Fruit fly (Drosophila melanogaster) whole organism, embryonic: Measurements from ENCODE around the gene CG4293.

Source experiments
- Atf3 ChIP-seq: fragments of 200-800 bp; sonication (Bioruptor generic); optimal IDR thresholded peaks from 3 replicates; lab custom pipeline; 2016; ENCODE audit warnings: missing biosample characterization, missing genetic modification characterization
- CG1024 ChIP-seq: fragments of 200-800 bp; sonication (Bioruptor generic); IDR thresholded peaks from 2 replicates; pipeline ENCODE4 v1.3.6; 2022; ENCODE audit warnings: missing biosample characterization, missing genetic modification characterization
- CG10462 ChIP-seq: fragments of 200-800 bp; sonication (Bioruptor generic); optimal IDR thresholded peaks from 2 replicates; lab custom pipeline; 2016; ENCODE audit warnings: missing biosample characterization, missing genetic modification characterization
- CG10565 ChIP-seq: fragments of 200-800 bp; sonication (Bioruptor generic); optimal IDR thresholded peaks from 3 replicates; lab custom pipeline; 2016; ENCODE audit warnings: missing biosample characterization, mild to moderate bottlenecking, missing genetic modification characterization
- CG10959 ChIP-seq: fragments of 200-800 bp; sonication (Bioruptor generic); IDR thresholded peaks from 2 replicates; pipeline ENCODE4 v1.3.6; 2022; ENCODE audit warnings: missing biosample characterization, missing genetic modification characterization
- CG11695 ChIP-seq: fragments of 200-800 bp; sonication (Bioruptor generic); IDR thresholded peaks from 3 replicates; pipeline ENCODE4 v1.3.6; 2022; ENCODE audit warnings: missing biosample characterization, missing genetic modification characterization
- CG11696 ChIP-seq: fragments of 200-800 bp; sonication (Bioruptor generic); IDR thresholded peaks from 2 replicates; pipeline ENCODE4 v1.3.6; 2022; ENCODE audit warnings: missing biosample characterization, missing genetic modification characterization
- CG12744 ChIP-seq: fragments of 200-800 bp; sonication (Bioruptor generic); optimal IDR thresholded peaks from 2 replicates; lab custom pipeline; 2016; ENCODE audit warnings: missing biosample characterization, missing genetic modification characterization
- CG13123 ChIP-seq: fragments of 200-800 bp; sonication (Bioruptor generic); optimal IDR thresholded peaks from 2 replicates; lab custom pipeline; 2016; ENCODE audit warnings: missing biosample characterization, missing genetic modification characterization
- CG14710 ChIP-seq: fragments of 200-800 bp; sonication (Bioruptor generic); optimal IDR thresholded peaks from 3 replicates; lab custom pipeline; 2019; ENCODE audit warnings: missing biosample characterization, mild to moderate bottlenecking, missing genetic modification characterization, moderate library complexity
- CG15269 ChIP-seq: fragments of 200-800 bp; sonication (Bioruptor generic); optimal IDR thresholded peaks from 2 replicates; lab custom pipeline; 2018; ENCODE audit warnings: missing biosample characterization, mild to moderate bottlenecking, missing genetic modification characterization, moderate library complexity
- CG17568 ChIP-seq: fragments of 200-800 bp; sonication (Bioruptor generic); optimal IDR thresholded peaks from 2 replicates; lab custom pipeline; 2018; ENCODE audit warnings: missing biosample characterization, mild to moderate bottlenecking, missing genetic modification characterization, moderate library complexity
- CG17829 ChIP-seq: fragments of 200-800 bp; optimal IDR thresholded peaks from 2 replicates; lab custom pipeline; 2019; ENCODE audit warnings: missing biosample characterization, mild to moderate bottlenecking, missing genetic modification characterization, moderate library complexity
- CG3726 ChIP-seq: fragments of 200-800 bp; sonication (Bioruptor generic); IDR thresholded peaks from 3 replicates; pipeline ENCODE4, ENCODE4 v1.3.6; 2022; ENCODE audit warnings: missing biosample characterization, missing genetic modification characterization
- CG3995 ChIP-seq: fragments of 200-800 bp; sonication (Bioruptor generic); optimal IDR thresholded peaks from 3 replicates; lab custom pipeline; 2016; ENCODE audit warnings: missing biosample characterization, missing genetic modification characterization
- CG4707 ChIP-seq: fragments of 200-800 bp; sonication (Bioruptor generic); optimal IDR thresholded peaks from 2 replicates; lab custom pipeline; 2018; ENCODE audit warnings: missing biosample characterization, mild to moderate bottlenecking, missing genetic modification characterization, moderate library complexity
- CG4820 ChIP-seq: fragments of 200-800 bp; sonication (Bioruptor generic); optimal IDR thresholded peaks from 3 replicates; lab custom pipeline; 2016; ENCODE audit warnings: missing biosample characterization, missing genetic modification characterization
- CG7357 ChIP-seq: fragments of 200-800 bp; sonication (Bioruptor generic); IDR thresholded peaks from 3 replicates; pipeline ENCODE4 v1.3.6; 2022; ENCODE audit warnings: missing biosample characterization, missing genetic modification characterization
- CG7372 ChIP-seq: fragments of 200-800 bp; sonication (Bioruptor generic); IDR thresholded peaks from 2 replicates; pipeline ENCODE4 v1.3.6; 2022; ENCODE audit warnings: missing biosample characterization, missing genetic modification characterization
- CG8290 ChIP-seq, 3 experiments: fragments of 200-800 bp; sonication (Bioruptor generic); optimal IDR thresholded peaks; 2 replicates each; lab custom pipeline; 2016 to 2019; ENCODE audit warnings: missing biosample characterization in 3 of 3, missing genetic modification characterization in 3 of 3, mild to moderate bottlenecking in 2 of 3, moderate library complexity in 1 of 3
- CG8359 ChIP-seq: fragments of 200-800 bp; sonication (Bioruptor generic); optimal IDR thresholded peaks from 2 replicates; lab custom pipeline; 2017; ENCODE audit warnings: missing biosample characterization, mild to moderate bottlenecking, missing genetic modification characterization, borderline replicate concordance
- CG9797 ChIP-seq: fragments of 200-800 bp; sonication (Bioruptor generic); optimal IDR thresholded peaks from 3 replicates; lab custom pipeline; 2018; ENCODE audit warnings: missing biosample characterization, mild to moderate bottlenecking, missing genetic modification characterization
- CG9876 ChIP-seq: fragments of 200-800 bp; sonication (Bioruptor generic); optimal IDR thresholded peaks from 2 replicates; lab custom pipeline; 2016; ENCODE audit warnings: missing biosample characterization, missing genetic modification characterization
- Dbx ChIP-seq: fragments of 200-800 bp; sonication (Bioruptor generic); IDR thresholded peaks from 3 replicates; pipeline ENCODE4 v1.3.6; 2022; ENCODE audit warnings: missing biosample characterization, missing genetic modification characterization
- Dip2 ChIP-seq: fragments of 200-800 bp; sonication (Bioruptor generic); IDR thresholded peaks from 2 replicates; pipeline ENCODE4 v1.3.6; 2022; ENCODE audit warnings: missing biosample characterization, missing genetic modification characterization
- Drgx ChIP-seq: fragments of 200-800 bp; sonication (Bioruptor generic); IDR thresholded peaks from 2 replicates; pipeline ENCODE4 v1.3.6; 2022; ENCODE audit warnings: missing biosample characterization, missing genetic modification characterization
- GATAe ChIP-seq: fragments of 200-800 bp; sonication (Bioruptor generic); conservative IDR thresholded peaks from 2 replicates; pipeline ENCODE4 v1.3.6; 2022; ENCODE audit warnings: missing biosample characterization, missing genetic modification characterization
- Gug ChIP-seq: fragments of 200-800 bp; sonication (Bioruptor generic); IDR thresholded peaks from 4 replicates; pipeline ENCODE4 v1.3.6; 2022; ENCODE audit warnings: missing biosample characterization, missing genetic modification characterization
- H2.0 ChIP-seq: fragments of 200-800 bp; sonication (Bioruptor generic); IDR thresholded peaks from 2 replicates; pipeline ENCODE4 v1.3.6; 2022; ENCODE audit warnings: missing biosample characterization, missing genetic modification characterization
- HmgZ ChIP-seq: fragments of 200-800 bp; sonication (Bioruptor generic); optimal IDR thresholded peaks from 2 replicates; lab custom pipeline; 2018; ENCODE audit warnings: missing biosample characterization, mild to moderate bottlenecking, missing genetic modification characterization
- Hr3 ChIP-seq: fragments of 200-800 bp; sonication (Bioruptor generic); optimal IDR thresholded peaks from 3 replicates; lab custom pipeline; 2016; ENCODE audit warnings: missing biosample characterization, missing genetic modification characterization
- Side ChIP-seq: fragments of 200-800 bp; sonication (Bioruptor generic); optimal IDR thresholded peaks from 2 replicates; lab custom pipeline; 2016; ENCODE audit warnings: missing biosample characterization, missing genetic modification characterization
- Sox102F ChIP-seq: fragments of 200-800 bp; sonication (Bioruptor generic); optimal IDR thresholded peaks from 2 replicates; lab custom pipeline; 2018; ENCODE audit warnings: missing biosample characterization, mild to moderate bottlenecking, missing genetic modification characterization, moderate library complexity
- Sry-β ChIP-seq: fragments of 200-800 bp; sonication (Bioruptor generic); optimal IDR thresholded peaks from 2 replicates; lab custom pipeline; 2018; ENCODE audit warnings: missing biosample characterization, mild to moderate bottlenecking, missing genetic modification characterization, moderate library complexity
- Xbp1 ChIP-seq: fragments of 200-800 bp; sonication (Bioruptor generic); optimal IDR thresholded peaks from 3 replicates; lab custom pipeline; 2016; ENCODE audit warnings: missing biosample characterization, mild to moderate bottlenecking, missing genetic modification characterization
- ac ChIP-seq: fragments of 200-800 bp; sonication (Bioruptor generic); optimal IDR thresholded peaks from 3 replicates; lab custom pipeline; 2017; ENCODE audit warnings: missing biosample characterization, mild to moderate bottlenecking, missing genetic modification characterization
- cad ChIP-seq: fragments of >200 bp; optimal IDR thresholded peaks from 2 replicates; lab custom pipeline; 2017; ENCODE audit warnings: missing biosample characterization, missing genetic modification characterization
- crp ChIP-seq, 2 experiments: fragments of 200-800 bp; sonication (Bioruptor generic); optimal IDR thresholded peaks; 2 replicates in 1 of 2; 3 replicates in 1 of 2; lab custom pipeline; 2017; ENCODE audit warnings: missing biosample characterization in 2 of 2, missing genetic modification characterization in 2 of 2, mild to moderate bottlenecking in 1 of 2, moderate library complexity in 1 of 2
- emc ChIP-seq: fragments of 200-800 bp; sonication (Bioruptor generic); optimal IDR thresholded peaks from 2 replicates; lab custom pipeline; 2016; ENCODE audit warnings: missing biosample characterization, missing genetic modification characterization
- ind ChIP-seq: fragments of 200-800 bp; sonication (Bioruptor generic); optimal IDR thresholded peaks from 3 replicates; lab custom pipeline; 2016; ENCODE audit warnings: missing biosample characterization, missing genetic modification characterization
- lola ChIP-seq, 3 experiments: fragments of >200 bp in 2 of 3; fragments of 200-800 bp in 1 of 3; sonication (Bioruptor generic) in 1 of 3; optimal IDR thresholded peaks; 2 replicates each; lab custom pipeline; 2017 to 2019; ENCODE audit warnings: missing biosample characterization in 3 of 3, missing genetic modification characterization in 3 of 3, mild to moderate bottlenecking in 1 of 3, moderate library complexity in 1 of 3
- phol ChIP-seq: fragments of 200-800 bp; sonication (Bioruptor generic); optimal IDR thresholded peaks from 3 replicates; lab custom pipeline; 2018; ENCODE audit warnings: missing biosample characterization, mild to moderate bottlenecking, missing genetic modification characterization, moderate library complexity
- prd ChIP-seq, 3 experiments: fragments of >200 bp in 2 of 3; fragments of 200-800 bp in 1 of 3; sonication (Bioruptor generic) in 1 of 3; optimal IDR thresholded peaks in 2 of 3; IDR thresholded peaks in 1 of 3; 2 replicates in 2 of 3; 3 replicates in 1 of 3; pipeline versions ENCODE4 v1.3.6 to Lab custom; 2017 to 2022; ENCODE audit warnings: missing biosample characterization in 1 of 3, missing genetic modification characterization in 1 of 3
- psq ChIP-seq: fragments of 200-800 bp; sonication (Bioruptor generic); optimal IDR thresholded peaks from 2 replicates; lab custom pipeline; 2017; ENCODE audit warnings: missing biosample characterization, missing genetic modification characterization
- slp2 ChIP-seq: fragments of 200-800 bp; sonication (Bioruptor generic); optimal IDR thresholded peaks from 2 replicates; lab custom pipeline; 2016; ENCODE audit warnings: missing biosample characterization, missing genetic modification characterization
- tgo ChIP-seq: fragments of 200-800 bp; sonication (Bioruptor generic); IDR thresholded peaks from 3 replicates; pipeline ENCODE4 v1.3.6; 2022; ENCODE audit warnings: missing biosample characterization, missing genetic modification characterization
- tx ChIP-seq: fragments of 200-800 bp; sonication (Bioruptor generic); optimal IDR thresholded peaks from 2 replicates; lab custom pipeline; 2016; ENCODE audit warnings: missing biosample characterization, missing genetic modification characterization
- vfl ChIP-seq: fragments of 200-800 bp; sonication (Bioruptor generic); optimal IDR thresholded peaks from 2 replicates; lab custom pipeline; 2016; ENCODE audit warnings: missing biosample characterization, missing genetic modification characterization
- vvl ChIP-seq: fragments of 200-800 bp; sonication (Bioruptor generic); IDR thresholded peaks from 2 replicates; pipeline ENCODE4 v1.3.6; 2022; ENCODE audit warnings: missing biosample characterization, missing genetic modification characterization
- yki ChIP-seq: fragments of >200 bp; optimal IDR thresholded peaks from 3 replicates; lab custom pipeline; 2018

CG4293 gene

dm6 chrX:526479-527071 is 3.5 kb downstream of the CG4293 start (continued):
- TF ChIP-seq lola (GFP tag; optimal IDR thresholded peaks at IDR 0.05; lab: Kevin White, UChicago) (peak in 1 of 3 experiments; percentile 85), CG10959 (GFP tag; lab: Robert Waterston, UW) (peak; percentile 91), yki (lab: Kevin White, UChicago) (no peak), CG1024 (0 out of 2 replicates have a peak, but pooled peaks have one; percentile 29), vvl (GFP tag; lab: Robert Waterston, UW) (peak; percentile 28; the same call in 1 of the 2 replicates), Xbp1 (GFP tag; lab: Kevin White, UChicago) (peak; percentile 46), Dip2 (no peak), Side (GFP tag; lab: Kevin White, UChicago) (peak; percentile 77), Dbx (GFP tag; lab: Robert Waterston, UW) (no peak), CG4707 (GFP tag; lab: Kevin White, UChicago) (no peak), CG7357 (GFP tag; lab: Robert Waterston, UW) (no peak), Hr3 (GFP tag; lab: Kevin White, UChicago) (peak; percentile 47), CG3726 (GFP tag; lab: Robert Waterston, UW) (no peak), GATAe (no peak), emc (GFP tag; lab: Kevin White, UChicago) (no peak), Gug (GFP tag; lab: Robert Waterston, UW) (no peak), CG8290 (GFP tag; optimal IDR thresholded peaks at IDR 0.05; lab: Kevin White, UChicago) (peak; percentile 42), CG8290 (tag; optimal IDR thresholded peaks at IDR 0.05; lab: Kevin White, UChicago) (peak in 1 of 2 experiments; percentile 8), tx (GFP tag; lab: Kevin White, UChicago) (peak; percentile 44), HmgZ (tag; lab: Kevin White, UChicago) (no peak), CG7372 (GFP tag; lab: Robert Waterston, UW) (no peak), CG9876 (GFP tag; lab: Kevin White, UChicago) (no peak), Sry-β (GFP tag; lab: Kevin White, UChicago) (no peak), CG9797 (GFP tag; lab: Kevin White, UChicago) (no peak), CG13123 (GFP tag; lab: Kevin White, UChicago) (no peak), ac (GFP tag; lab: Kevin White, UChicago) (peak; percentile 95), CG12744 (GFP tag; lab: Kevin White, UChicago) (peak; percentile 32), CG4820 (peak; percentile 74), prd (optimal IDR thresholded peaks at IDR 0.05; lab: Kevin White, UChicago) (no peak), prd (GFP tag; IDR thresholded peaks at IDR 0.05; lab: Robert Waterston, UW) (peak; percentile 93), CG8359 (GFP tag; lab: Kevin White, UChicago) (peak; percentile 53), H2.0 (no peak), crp (GFP tag; optimal IDR thresholded peaks at IDR 0.05; lab: Kevin White, UChicago) (no peak), CG10462 (GFP tag; lab: Kevin White, UChicago) (peak; percentile 43), Drgx (GFP tag; lab: Robert Waterston, UW) (no peak), ind (GFP tag; lab: Kevin White, UChicago) (no peak), CG14710 (peak; percentile 82), CG17829 (peak; percentile 83), CG11696 (GFP tag; lab: Robert Waterston, UW) (no peak), Atf3 (peak; percentile 52), CG17568 (GFP tag; lab: Kevin White, UChicago) (no peak), tgo (GFP tag; lab: Robert Waterston, UW) (no peak), slp2 (GFP tag; lab: Kevin White, UChicago) (peak; percentile 55), CG15269 (tag; lab: Kevin White, UChicago) (no peak), cad (no peak), CG10565 (no peak), phol (tag; lab: Kevin White, UChicago) (peak; percentile 74), psq (GFP tag; lab: Kevin White, UChicago) (no peak), CG3995 (no peak), vfl (GFP tag; lab: Kevin White, UChicago) (peak; percentile 62), CG11695 (GFP tag; lab: Robert Waterston, UW) (0 out of 3 replicates have a peak, but pooled peaks have one; percentile 17), Sox102F (no peak)
